Worm (Caenorhabditis elegans) whole organism, mixed stage, embryonic: ENCODE data around the gene C25D7.16.

Experiments
- blmp-1 ChIP-seq: fragments of 150-350 bp; optimal IDR thresholded peaks from 2 replicates; lab custom pipeline; 2014; ENCODE audit warnings: missing biosample characterization, missing genetic modification characterization
- nhr-12 ChIP-seq: fragments of 150-350 bp; optimal IDR thresholded peaks from 2 replicates; lab custom pipeline; 2014; ENCODE audit warnings: missing biosample characterization, missing genetic modification characterization
- nhr-237 ChIP-seq: fragments of 150-350 bp; optimal IDR thresholded peaks from 2 replicates; lab custom pipeline; 2014; ENCODE audit warnings: missing biosample characterization, missing genetic modification characterization
- nhr-28 ChIP-seq: fragments of 150-350 bp; optimal IDR thresholded peaks from 2 replicates; lab custom pipeline; 2014; ENCODE audit warnings: missing biosample characterization, missing genetic modification characterization
- nhr-76 ChIP-seq: sonication (generic microtip); optimal IDR thresholded peaks from 2 replicates; lab custom pipeline; 2017; ENCODE audit warnings: missing biosample characterization, missing genetic modification characterization
- pha-4 ChIP-seq: fragments of 150-350 bp; optimal IDR thresholded peaks from 2 replicates; lab custom pipeline; 2018; ENCODE audit warnings: missing biosample characterization, missing genetic modification reagents, missing genetic modification characterization
- unc-120 ChIP-seq: sonication (generic microtip); optimal IDR thresholded peaks from 2 replicates; lab custom pipeline; 2017; ENCODE audit warnings: missing genetic modification characterization, missing compliant biosample characterization; ENCODE audit not compliant: poor library complexity, severe bottlenecking
- unc-39 ChIP-seq: fragments of 150-350 bp; optimal IDR thresholded peaks from 2 replicates; lab custom pipeline; 2014; ENCODE audit warnings: missing biosample characterization, missing genetic modification characterization
- unc-62 ChIP-seq: fragments of 150-350 bp; optimal IDR thresholded peaks from 2 replicates; lab custom pipeline; 2014; ENCODE audit warnings: missing biosample characterization, missing genetic modification reagents, missing genetic modification characterization

DNA sequence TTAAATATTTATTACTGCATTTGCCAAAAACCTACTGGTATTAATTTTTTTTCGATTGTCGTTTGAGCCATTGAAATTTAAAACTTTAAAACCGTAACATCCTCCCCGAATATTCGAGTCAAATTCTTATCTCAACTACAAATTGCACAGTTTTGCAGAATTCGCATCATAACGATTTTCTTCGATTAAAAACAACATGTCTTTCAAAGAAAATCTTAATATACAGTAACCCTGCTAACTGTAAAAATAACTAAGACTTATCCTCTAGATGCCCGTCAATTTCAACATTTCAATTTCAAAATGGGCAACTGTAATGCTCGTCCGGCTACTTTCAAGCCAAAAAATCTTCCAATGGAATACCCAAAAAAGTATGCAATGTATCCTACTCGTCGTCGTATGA, 35.2 kb upstream of the C25D7.16 start, which contains the start of gene F14H8.5:
- no peak for TF ChIP-seq unc-39 (tag; lab: Kevin White, UChicago)
- TF ChIP-seq pha-4: no peak
- TF ChIP-seq blmp-1 (tag; lab: Kevin White, UChicago): no peak
- TF ChIP-seq unc-62 (GFP tag; lab: Kevin White, UChicago): no peak
- TF ChIP-seq nhr-28 (tag; lab: Kevin White, UChicago): no peak
- no peak for TF ChIP-seq unc-120 (tag; lab: Kevin White, UChicago)
- no peak for TF ChIP-seq nhr-237 (tag; lab: Kevin White, UChicago)
- TF ChIP-seq nhr-76 (tag; lab: Kevin White, UChicago): no peak
- no peak for TF ChIP-seq nhr-12 (tag; lab: Kevin White, UChicago)
